Fruit fly (Drosophila melanogaster): ENCODE data around the gene Sptr.
A peak's percentile ranks its signal among the peaks of the same experiment; 100 is the strongest.

The Sptr gene

dm6 chrX:8437285-8438110, 26.7 kb downstream of the Sptr start, which contains the start of gene Miga:
Miga (minus strand) TSS chrX:8437820.
- TF ChIP-seq Sox102F (GFP tag; optimal IDR thresholded peaks at IDR 0.05), result peak; percentile 8
- no peak for TF ChIP-seq cyc (GFP tag; optimal IDR thresholded peaks at IDR 0.05)
- peak; percentile 90 for TF ChIP-seq Blimp-1 (GFP tag; optimal IDR thresholded peaks at IDR 0.05)
- peak; percentile 54 for TF ChIP-seq CG6854 (GFP tag; optimal IDR thresholded peaks at IDR 0.05)
- no peak for TF ChIP-seq topi (GFP tag; optimal IDR thresholded peaks at IDR 0.05)
- peak; percentile 9 for TF ChIP-seq spab (GFP tag; optimal IDR thresholded peaks at IDR 0.05)
- TF ChIP-seq Gug (GFP tag; IDR thresholded peaks at IDR 0.05), result no peak
- peak; percentile 84 for TF ChIP-seq Eip78C (GFP tag)
- peak; percentile 27 for TF ChIP-seq CG16779 (tag; optimal IDR thresholded peaks at IDR 0.05)
- no peak for TF ChIP-seq fd59A (GFP tag; optimal IDR thresholded peaks at IDR 0.05)
- TF ChIP-seq CG6808 (GFP tag; optimal IDR thresholded peaks at IDR 0.05), result peak; percentile 18
- peak; percentile 56 for TF ChIP-seq dsx (GFP tag; optimal IDR thresholded peaks at IDR 0.05; ENCODE audit: poor library complexity, severe bottlenecking)
- TF ChIP-seq svp (GFP tag), result peak; percentile 75
- TF ChIP-seq CG32006 (GFP tag; optimal IDR thresholded peaks at IDR 0.05), result peak; percentile 22
- TF ChIP-seq Ets96B (tag; optimal IDR thresholded peaks at IDR 0.05), result peak; percentile 12
- TF ChIP-seq fkh (GFP tag; optimal IDR thresholded peaks at IDR 0.05), result peak; percentile 33
- TF ChIP-seq CG3032 (tag; optimal IDR thresholded peaks at IDR 0.05), result peak; percentile 8
- TF ChIP-seq CG7368 (GFP tag; optimal IDR thresholded peaks at IDR 0.05), result no peak
- peak; percentile 33; the same call in 1 of the 2 replicates for TF ChIP-seq CG15336 (GFP tag; IDR thresholded peaks at IDR 0.05)
- TF ChIP-seq CG8319 (GFP tag; optimal IDR thresholded peaks at IDR 0.05), result no peak
- peak; percentile 35 for TF ChIP-seq CG9139 (GFP tag; optimal IDR thresholded peaks at IDR 0.05)
- no peak for TF ChIP-seq pdm3 (GFP tag; optimal IDR thresholded peaks at IDR 0.05)
- peak; percentile 44 for TF ChIP-seq CG1621 (tag; optimal IDR thresholded peaks at IDR 0.05)
- no peak for TF ChIP-seq Sox15 (GFP tag; optimal IDR thresholded peaks at IDR 0.05)
- peak; percentile 21; the same call in 1 of the 3 replicates for TF ChIP-seq eg (GFP tag; IDR thresholded peaks at IDR 0.05)
- TF ChIP-seq Hr39 (GFP tag; optimal IDR thresholded peaks at IDR 0.05), result no peak
- peak; percentile 47 for TF ChIP-seq CG6276 (GFP tag; optimal IDR thresholded peaks at IDR 0.05)
- no peak for TF ChIP-seq Met (GFP tag; optimal IDR thresholded peaks at IDR 0.05)
- 0 out of 3 replicates have a peak, but pooled peaks have one; percentile 26 for TF ChIP-seq CG6163 (GFP tag; IDR thresholded peaks at IDR 0.05)
- TF ChIP-seq ss (GFP tag; optimal IDR thresholded peaks at IDR 0.05), result peak; percentile 67 to 77
- no peak for TF ChIP-seq net (GFP tag; optimal IDR thresholded peaks at IDR 0.05)
- TF ChIP-seq vri (GFP tag; optimal IDR thresholded peaks at IDR 0.05), result no peak
- no peak for TF ChIP-seq acj6 (GFP tag; optimal IDR thresholded peaks at IDR 0.05)
- no peak for TF ChIP-seq dac (GFP tag; optimal IDR thresholded peaks at IDR 0.05)
- TF ChIP-seq achi (GFP tag; optimal IDR thresholded peaks at IDR 0.05), result no peak
- TF ChIP-seq CG11762 (GFP tag; optimal IDR thresholded peaks at IDR 0.05; ENCODE audit: insufficient read depth), result peak; percentile 11
- TF ChIP-seq fd85E (GFP tag; optimal IDR thresholded peaks at IDR 0.05), result no peak
- TF ChIP-seq Lpt (GFP tag; optimal IDR thresholded peaks at IDR 0.05), result peak; percentile 63
- no peak for TF ChIP-seq lz (GFP tag; optimal IDR thresholded peaks at IDR 0.05)

dm6 chrX:8436656-8437284, 27.5 kb downstream of the Sptr start, which contains the start of gene CG1440:
CG1440 (plus strand) TSS chrX:8437057.
- TF ChIP-seq Met (GFP tag; optimal IDR thresholded peaks at IDR 0.05), result no peak
- TF ChIP-seq svp (GFP tag), result no peak
- 0 out of 3 replicates have a peak, but pooled peaks have one; percentile 14 for TF ChIP-seq CG6163 (GFP tag; IDR thresholded peaks at IDR 0.05)
- peak; percentile 54 for TF ChIP-seq CG6276 (GFP tag; optimal IDR thresholded peaks at IDR 0.05)
- TF ChIP-seq topi (GFP tag; optimal IDR thresholded peaks at IDR 0.05), result no peak
- no peak for TF ChIP-seq dsx (GFP tag; optimal IDR thresholded peaks at IDR 0.05; ENCODE audit: poor library complexity, severe bottlenecking)
- peak; percentile 28 for TF ChIP-seq CG6808 (GFP tag; optimal IDR thresholded peaks at IDR 0.05)
- TF ChIP-seq esn (GFP tag; optimal IDR thresholded peaks at IDR 0.05), result peak; percentile 46
- no peak for TF ChIP-seq CG6854 (GFP tag; optimal IDR thresholded peaks at IDR 0.05)
- peak; percentile 29 for TF ChIP-seq CG3032 (tag; optimal IDR thresholded peaks at IDR 0.05)
- TF ChIP-seq Blimp-1 (GFP tag; optimal IDR thresholded peaks at IDR 0.05), result peak; percentile 66
- peak; percentile 33 for TF ChIP-seq achi (GFP tag; optimal IDR thresholded peaks at IDR 0.05)
- TF ChIP-seq pdm3 (GFP tag; optimal IDR thresholded peaks at IDR 0.05), result no peak
- peak; percentile 22 for TF ChIP-seq Sox14 (GFP tag; optimal IDR thresholded peaks at IDR 0.05)
- no peak for TF ChIP-seq Sox15 (GFP tag; optimal IDR thresholded peaks at IDR 0.05)
- TF ChIP-seq CG10631 (GFP tag; optimal IDR thresholded peaks at IDR 0.05), result peak; percentile 23
- TF ChIP-seq Ets96B (tag; optimal IDR thresholded peaks at IDR 0.05), result peak; percentile 32
- peak; percentile 36 for TF ChIP-seq lz (GFP tag; optimal IDR thresholded peaks at IDR 0.05)
- no peak for TF ChIP-seq CG10669 (GFP tag; optimal IDR thresholded peaks at IDR 0.05)
- peak; percentile 18; the same call in 1 of the 2 replicates for TF ChIP-seq Gug (GFP tag; IDR thresholded peaks at IDR 0.05)
- peak; percentile 80 for TF ChIP-seq Eip78C (GFP tag)
- TF ChIP-seq Hr38 (GFP tag; optimal IDR thresholded peaks at IDR 0.05), result no peak
- 0 out of 3 replicates have a peak, but pooled peaks have one; percentile 27 for TF ChIP-seq CG8119 (GFP tag; IDR thresholded peaks at IDR 0.05)
- TF ChIP-seq Eip93F (GFP tag; optimal IDR thresholded peaks at IDR 0.05), result no peak

Measured in whole organism, prepupa.